Fruit fly (Drosophila melanogaster): ENCODE data around the gene CG33346.

DNA sequence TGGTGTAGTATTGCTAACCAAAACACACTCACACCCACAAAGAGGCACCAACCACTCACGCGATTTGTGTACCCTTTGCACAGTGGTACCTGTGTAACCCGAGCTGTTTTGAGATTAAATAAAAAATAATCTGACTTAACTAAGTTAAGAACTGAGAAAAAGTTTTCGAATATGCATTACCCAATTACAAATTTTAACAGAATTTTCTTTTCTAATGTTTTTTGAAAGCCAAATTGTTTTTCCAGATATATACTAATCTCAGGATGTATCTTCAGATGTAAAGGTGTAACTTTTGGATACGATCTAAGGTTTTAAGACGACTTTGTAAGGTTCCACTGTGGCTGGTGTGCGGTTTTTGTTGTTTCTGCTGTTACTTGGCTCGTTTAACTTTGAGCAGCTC, 35.3 kb upstream of the CG33346 start:
- TF ChIP-seq h (optimal IDR thresholded peaks at IDR 0.05) (no peak), insv (optimal IDR thresholded peaks at IDR 0.05) (no peak), psq (optimal IDR thresholded peaks at IDR 0.05) (no peak), Myc (optimal IDR thresholded peaks at IDR 0.05) (no peak), Sin3A (optimal IDR thresholded peaks at IDR 0.05) (no peak)
